Worm (Caenorhabditis elegans) whole organism, L4/young adult: Measurements from ENCODE around the gene xol-1.

Experiments
- dao-5 ChIP-seq: sonication (generic microtip); optimal IDR thresholded peaks from 2 replicates; lab custom pipeline; 2016; ENCODE audit warnings: missing genotype, missing genetic modification characterization, moderate library complexity, missing compliant biosample characterization
- him-1 ChIP-seq: sonication (generic microtip); optimal IDR thresholded peaks from 2 replicates; lab custom pipeline; 2016; ENCODE audit warnings: missing genotype, missing genetic modification reagents, missing genetic modification characterization, missing compliant biosample characterization

DNA sequence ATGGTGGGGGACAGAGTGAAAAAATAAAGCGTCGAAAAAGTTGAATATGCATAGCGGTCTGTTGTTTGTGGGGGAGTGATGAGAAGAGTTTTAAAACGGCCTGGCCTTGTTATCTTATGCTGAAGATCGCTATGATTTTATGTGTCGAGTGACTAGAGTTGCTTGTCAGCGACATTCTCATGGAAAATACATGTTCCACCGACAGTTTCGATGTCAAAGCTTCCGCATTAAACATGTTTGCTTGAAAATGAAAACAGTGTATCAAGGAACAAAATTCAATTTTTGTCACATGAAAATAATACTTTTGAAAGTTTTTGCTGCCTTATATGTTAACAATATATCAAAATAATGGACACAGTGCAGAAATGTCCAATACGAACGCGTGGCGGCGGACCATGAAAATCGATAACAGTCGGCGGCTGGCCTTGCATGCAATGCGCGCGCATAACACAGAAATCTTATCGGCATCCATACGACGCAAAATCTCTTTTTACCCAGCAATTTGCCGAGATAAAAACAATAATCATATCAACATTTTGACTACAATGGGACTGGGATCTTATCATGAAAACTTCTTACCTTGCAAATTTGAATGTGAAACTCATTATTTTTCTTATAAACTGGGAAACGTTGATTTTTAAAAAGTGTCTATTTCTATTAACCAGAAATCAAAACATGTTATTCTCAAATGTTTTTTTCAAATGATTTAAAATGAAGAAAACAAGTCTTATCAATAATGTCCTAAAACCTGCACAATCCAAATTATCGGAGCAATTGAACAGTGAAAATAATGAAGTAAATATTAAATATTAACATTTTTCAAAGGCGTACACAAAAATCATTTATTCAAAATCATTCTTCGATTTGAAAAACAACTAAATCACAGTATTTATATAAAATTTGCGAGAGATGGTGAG, 45.9 kb downstream of the xol-1 start:
- TF ChIP-seq him-1 (tag; lab: Kevin White, UChicago), result no peak
- no peak for TF ChIP-seq dao-5 (tag; lab: Kevin White, UChicago)
